Worm (Caenorhabditis elegans): Measurements from ENCODE around the gene F07E5.5.

DNA sequence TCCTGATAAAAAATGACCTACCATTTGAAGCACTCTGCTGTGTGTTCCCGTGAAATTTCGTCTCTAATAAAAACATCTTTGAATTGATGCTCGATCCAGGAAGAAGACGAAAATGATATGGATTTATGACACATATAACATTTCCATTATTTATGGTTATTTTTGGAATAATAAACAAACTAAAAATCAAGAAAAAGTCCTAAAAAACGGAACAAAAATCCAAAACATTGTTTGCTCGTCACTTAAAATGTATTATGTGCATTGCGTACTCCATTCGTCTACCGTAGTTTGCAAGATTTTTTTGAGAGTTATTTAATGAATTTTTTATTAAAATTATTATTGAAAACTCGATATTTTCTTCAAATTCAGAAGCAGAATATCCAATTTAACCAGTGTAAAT, 16.4 kb downstream of the F07E5.5 start, which contains the start of gene bath-20:
- TF ChIP-seq tbx-37 (GFP tag; conservative IDR thresholded peaks at IDR 0.05) (no peak), aly-1 (tag; optimal IDR thresholded peaks at IDR 0.05) (no peak), ceh-13 (GFP tag; optimal IDR thresholded peaks at IDR 0.05) (no peak), tbx-11 (GFP tag; IDR thresholded peaks at IDR 0.05) (no peak), ets-7 (tag; optimal IDR thresholded peaks at IDR 0.05) (no peak), flt-1 (GFP tag; IDR thresholded peaks at IDR 0.05) (no peak), hmbx-1 (tag; optimal IDR thresholded peaks at IDR 0.05) (no peak), hnd-1 (tag; optimal IDR thresholded peaks at IDR 0.05) (no peak), sea-1 (GFP tag; conservative IDR thresholded peaks at IDR 0.05) (no peak), ama-1 (optimal IDR thresholded peaks at IDR 0.05) (no peak), B0310.2 (tag; optimal IDR thresholded peaks at IDR 0.05) (no peak), scrt-1 (GFP tag; IDR thresholded peaks at IDR 0.05) (no peak)

All from whole organism, early embryonic.